Fruit fly (Drosophila melanogaster): ENCODE measurements around the gene ttm2.

DNA sequence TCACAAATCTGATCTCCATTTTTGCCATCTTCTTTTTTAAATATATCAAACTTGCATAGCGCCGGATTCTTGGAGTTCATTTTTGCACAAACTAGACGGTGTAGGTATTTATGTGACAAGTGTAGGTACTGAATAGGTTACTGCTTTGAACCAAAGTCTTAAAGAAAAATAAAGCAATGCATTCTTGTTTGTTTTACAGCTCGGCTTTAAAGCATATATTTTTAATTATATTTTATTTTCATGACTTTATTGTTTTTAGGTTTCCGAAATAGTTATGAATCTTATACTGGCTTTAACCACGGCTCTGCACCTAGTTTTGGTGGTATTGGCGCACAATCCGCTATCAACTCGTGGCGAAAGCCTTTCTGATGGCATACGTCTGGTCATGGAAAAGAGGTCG, 1.7 kb upstream of the ttm2 start, which contains the start of gene CG32845:
- TF ChIP-seq Adf1 (GFP tag; IDR thresholded peaks at IDR 0.05) (no peak), Dfd (GFP tag; optimal IDR thresholded peaks at IDR 0.05) (no peak), CG15011 (GFP tag; optimal IDR thresholded peaks at IDR 0.05) (no peak), MBD-R2 (GFP tag; IDR thresholded peaks at IDR 0.05) (no peak), bigmax (GFP tag; optimal IDR thresholded peaks at IDR 0.05) (no peak)
